Worm (Caenorhabditis elegans) whole organism, L4 larva: ENCODE data around the gene acdh-8.

Experiments used
- fos-1 ChIP-seq: fragments of 150-350 bp; optimal IDR thresholded peaks from 2 replicates; lab custom pipeline; 2014; ENCODE audit warnings: missing biosample characterization, missing genetic modification characterization
- nhr-237 ChIP-seq: sonication (generic microtip); optimal IDR thresholded peaks from 2 replicates; lab custom pipeline; 2017; ENCODE audit warnings: missing biosample characterization, missing genetic modification characterization
- unc-62 ChIP-seq, 3 experiments: fragments of 150-350 bp in 1 of 3; sonication (generic microtip); optimal IDR thresholded peaks in 2 of 3; peaks in 1 of 3; 1 replicate in 1 of 3; 2 replicates in 2 of 3; lab custom pipeline; 2014 to 2017; ENCODE audit warnings: missing biosample characterization in 3 of 3, missing genetic modification characterization in 3 of 3, missing genetic modification reagents in 3 of 3, missing genotype in 1 of 3

- TF ChIP-seq fos-1 (tag; lab: Kevin White, UChicago) (no peak), nhr-237 (tag; lab: Kevin White, UChicago) (no peak), unc-62 (GFP tag; optimal IDR thresholded peaks at IDR 0.05 in 1 of 2; lab: Kevin White, UChicago) (no peak), unc-62 (tag; optimal IDR thresholded peaks at IDR 0.05; lab: Kevin White, UChicago) (no peak)
These were observed 40.9 kb downstream of the acdh-8 start for ce11 chrII:5835146-5835545.
